Fruit fly (Drosophila melanogaster) whole organism, embryonic: ENCODE results near the gene CG10413.

Experiments
- Bdp1 ChIP-seq: fragments of 200-800 bp; sonication (Bioruptor generic); optimal IDR thresholded peaks from 3 replicates; lab custom pipeline; 2016; ENCODE audit warnings: missing biosample characterization, missing genetic modification characterization
- CG10543 ChIP-seq: fragments of 200-800 bp; sonication (Bioruptor generic); optimal IDR thresholded peaks from 3 replicates; lab custom pipeline; 2017; ENCODE audit warnings: missing biosample characterization, mild to moderate bottlenecking, missing genetic modification characterization, moderate library complexity
- CG11723 ChIP-seq: fragments of 200-800 bp; sonication (Bioruptor generic); optimal IDR thresholded peaks from 2 replicates; lab custom pipeline; 2017; ENCODE audit warnings: missing biosample characterization, mild to moderate bottlenecking, missing genetic modification characterization
- CG12744 ChIP-seq: fragments of 200-800 bp; sonication (Bioruptor generic); optimal IDR thresholded peaks from 2 replicates; lab custom pipeline; 2016; ENCODE audit warnings: missing biosample characterization, missing genetic modification characterization
- CG12769 ChIP-seq: fragments of 200-800 bp; sonication (Bioruptor generic); optimal IDR thresholded peaks from 2 replicates; lab custom pipeline; 2019; ENCODE audit warnings: missing biosample characterization, mild to moderate bottlenecking, missing genetic modification characterization, moderate library complexity
- CG13287 ChIP-seq: fragments of 200-800 bp; sonication (Bioruptor generic); IDR thresholded peaks from 2 replicates; pipeline ENCODE4 v1.3.6; 2022; ENCODE audit warnings: missing biosample characterization, missing genetic modification characterization; ENCODE audit not compliant: partially characterized antibody
- CG13775 ChIP-seq: fragments of 200-800 bp; sonication (Bioruptor generic); optimal IDR thresholded peaks from 3 replicates; lab custom pipeline; 2017; ENCODE audit warnings: missing biosample characterization, mild to moderate bottlenecking, missing genetic modification characterization
- CG16813 ChIP-seq: fragments of 200-800 bp; sonication (Bioruptor generic); IDR thresholded peaks from 3 replicates; pipeline ENCODE4 v1.3.6; 2022; ENCODE audit warnings: missing biosample characterization, missing genetic modification characterization; ENCODE audit not compliant: partially characterized antibody
- CG17359 ChIP-seq: fragments of 200-800 bp; sonication (Bioruptor generic); optimal IDR thresholded peaks from 3 replicates; lab custom pipeline; 2018; ENCODE audit warnings: missing biosample characterization, mild to moderate bottlenecking, missing genetic modification characterization, moderate library complexity
- CG18764 ChIP-seq: fragments of 200-800 bp; sonication (Bioruptor generic); optimal IDR thresholded peaks from 3 replicates; lab custom pipeline; 2016; ENCODE audit warnings: missing biosample characterization, missing genetic modification characterization
- CG2712 ChIP-seq: fragments of 200-800 bp; optimal IDR thresholded peaks from 3 replicates; lab custom pipeline; 2019; ENCODE audit warnings: missing biosample characterization, mild to moderate bottlenecking, missing genetic modification characterization, moderate library complexity
- CG33557 ChIP-seq: fragments of 200-800 bp; sonication (Bioruptor generic); optimal IDR thresholded peaks from 2 replicates; lab custom pipeline; 2019; ENCODE audit warnings: missing biosample characterization, mild to moderate bottlenecking, missing genetic modification characterization, moderate library complexity
- CG4730 ChIP-seq: fragments of 200-800 bp; sonication (Bioruptor generic); IDR thresholded peaks from 2 replicates; pipeline ENCODE4 v1.3.6; 2022; ENCODE audit warnings: missing biosample characterization, missing genetic modification characterization
- CG7839 ChIP-seq: fragments of 200-800 bp; sonication (Bioruptor generic); optimal IDR thresholded peaks from 3 replicates; lab custom pipeline; 2018; ENCODE audit warnings: missing biosample characterization, mild to moderate bottlenecking, missing genetic modification characterization, moderate library complexity
- Deaf1 ChIP-seq: fragments of 200-800 bp; optimal IDR thresholded peaks from 3 replicates; lab custom pipeline; 2019; ENCODE audit warnings: missing biosample characterization, mild to moderate bottlenecking, missing genetic modification characterization, moderate library complexity
- Dll ChIP-seq: fragments of 200-800 bp; sonication (Bioruptor generic); IDR thresholded peaks from 4 replicates; pipeline ENCODE4 v1.3.6; 2022; ENCODE audit warnings: missing biosample characterization, missing genetic modification characterization; ENCODE audit not compliant: partially characterized antibody
- E2f1 ChIP-seq: fragments of 200-800 bp; sonication (Bioruptor generic); IDR thresholded peaks from 2 replicates; pipeline ENCODE4 v1.3.6; 2022; ENCODE audit warnings: missing biosample characterization, missing genetic modification characterization
- Hand ChIP-seq: fragments of 200-800 bp; sonication (Bioruptor generic); optimal IDR thresholded peaks from 2 replicates; lab custom pipeline; 2017; ENCODE audit warnings: mild to moderate bottlenecking, missing biosample characterization, missing genetic modification reagents, missing genetic modification characterization
- HmgD ChIP-seq: fragments of 200-800 bp; sonication (Bioruptor generic); optimal IDR thresholded peaks from 3 replicates; lab custom pipeline; 2016; ENCODE audit warnings: missing biosample characterization, missing genetic modification characterization
- Hr39 ChIP-seq: fragments of >200 bp; optimal IDR thresholded peaks from 2 replicates; lab custom pipeline; 2017
- Hr51 ChIP-seq, 2 experiments: fragments of 200-800 bp; sonication (Bioruptor generic); optimal IDR thresholded peaks; 2 replicates in 1 of 2; 3 replicates in 1 of 2; lab custom pipeline; 2016 to 2018; ENCODE audit warnings: missing biosample characterization in 2 of 2, missing genetic modification characterization in 2 of 2, mild to moderate bottlenecking in 1 of 2, moderate library complexity in 1 of 2
- Kr ChIP-seq: fragments of 200-800 bp; sonication (Bioruptor generic); optimal IDR thresholded peaks from 2 replicates; lab custom pipeline; 2017; ENCODE audit warnings: missing biosample characterization, mild to moderate bottlenecking, missing genetic modification characterization
- Myb ChIP-seq: fragments of 200-800 bp; sonication (Bioruptor generic); optimal IDR thresholded peaks from 2 replicates; lab custom pipeline; 2016; ENCODE audit warnings: missing biosample characterization, missing genetic modification characterization
- Ssrp ChIP-seq: fragments of 200-800 bp; sonication (Bioruptor generic); optimal IDR thresholded peaks from 2 replicates; lab custom pipeline; 2018; ENCODE audit warnings: missing biosample characterization, mild to moderate bottlenecking, missing genetic modification characterization, moderate library complexity
- Stat92E ChIP-seq, 3 experiments: fragments of >200 bp in 2 of 3; fragments of 200-800 bp in 1 of 3; sonication (Bioruptor generic) in 1 of 3; optimal IDR thresholded peaks; 2 replicates each; lab custom pipeline; 2017 to 2019; ENCODE audit warnings: missing biosample characterization in 3 of 3, missing genetic modification characterization in 3 of 3, mild to moderate bottlenecking in 1 of 3, moderate library complexity in 1 of 3
- Taf1 ChIP-seq: fragments of 200-800 bp; sonication (Bioruptor generic); IDR thresholded peaks from 2 replicates; pipeline ENCODE4 v1.3.6; 2022; ENCODE audit warnings: missing biosample characterization, missing genetic modification characterization
- Xbp1 ChIP-seq: fragments of 200-800 bp; sonication (Bioruptor generic); optimal IDR thresholded peaks from 3 replicates; lab custom pipeline; 2016; ENCODE audit warnings: missing biosample characterization, mild to moderate bottlenecking, missing genetic modification characterization
- YL-1 ChIP-seq: fragments of 200-800 bp; sonication (Bioruptor generic); optimal IDR thresholded peaks from 3 replicates; lab custom pipeline; 2017; ENCODE audit warnings: missing biosample characterization, mild to moderate bottlenecking, missing genetic modification characterization
- ato ChIP-seq: fragments of 200-800 bp; sonication (Bioruptor generic); IDR thresholded peaks from 2 replicates; pipeline ENCODE4 v1.3.6; 2022; ENCODE audit warnings: missing biosample characterization, missing genetic modification characterization; ENCODE audit not compliant: partially characterized antibody
- bsh ChIP-seq, 2 experiments: fragments of 200-800 bp; sonication (Bioruptor generic); optimal IDR thresholded peaks; 2 replicates each; lab custom pipeline; 2017 to 2018; ENCODE audit warnings: mild to moderate bottlenecking in 2 of 2, missing biosample characterization in 2 of 2, missing genetic modification characterization in 2 of 2, moderate library complexity in 1 of 2
- btn ChIP-seq: fragments of 200-800 bp; sonication (Bioruptor generic); optimal IDR thresholded peaks from 2 replicates; lab custom pipeline; 2016; ENCODE audit warnings: missing biosample characterization, missing genetic modification characterization
- fd64A ChIP-seq: fragments of 200-800 bp; sonication (Bioruptor generic); optimal IDR thresholded peaks from 3 replicates; lab custom pipeline; 2018; ENCODE audit warnings: missing biosample characterization, mild to moderate bottlenecking, missing genetic modification characterization
- gsb ChIP-seq: fragments of 200-800 bp; sonication (Bioruptor generic); IDR thresholded peaks from 2 replicates; pipeline ENCODE4 v1.3.6; 2022; ENCODE audit warnings: missing biosample characterization, missing genetic modification characterization
- gt ChIP-seq: fragments of 200-800 bp; sonication (Bioruptor generic); IDR thresholded peaks from 2 replicates; pipeline ENCODE4 v1.3.6; 2022; ENCODE audit warnings: missing biosample characterization, missing genetic modification characterization
- ham ChIP-seq: fragments of 200-800 bp; sonication (Bioruptor generic); IDR thresholded peaks from 2 replicates; pipeline ENCODE4 v1.3.6; 2022; ENCODE audit warnings: missing biosample characterization, missing genetic modification characterization
- ind ChIP-seq: fragments of 200-800 bp; sonication (Bioruptor generic); optimal IDR thresholded peaks from 3 replicates; lab custom pipeline; 2016; ENCODE audit warnings: missing biosample characterization, missing genetic modification characterization
- jumu ChIP-seq: fragments of 200-800 bp; sonication (Bioruptor generic); optimal IDR thresholded peaks from 3 replicates; lab custom pipeline; 2016; ENCODE audit warnings: missing biosample characterization, missing genetic modification characterization
- kni ChIP-seq: fragments of 200-800 bp; sonication (Bioruptor generic); optimal IDR thresholded peaks from 3 replicates; lab custom pipeline; 2017; ENCODE audit warnings: mild to moderate bottlenecking, missing biosample characterization, missing genetic modification reagents, missing genetic modification characterization
- knrl ChIP-seq: fragments of 200-800 bp; sonication (Bioruptor generic); IDR thresholded peaks from 3 replicates; pipeline ENCODE4 v1.3.6; 2022; ENCODE audit warnings: missing biosample characterization, missing genetic modification characterization; ENCODE audit not compliant: partially characterized antibody
- lmd ChIP-seq: fragments of 200-800 bp; sonication (Bioruptor generic); IDR thresholded peaks from 2 replicates; pipeline ENCODE4 v1.3.6; 2022; ENCODE audit warnings: missing biosample characterization, missing genetic modification characterization
- nerfin-1 ChIP-seq: fragments of 200-800 bp; sonication (Bioruptor generic); optimal IDR thresholded peaks from 3 replicates; lab custom pipeline; 2019; ENCODE audit warnings: missing biosample characterization, mild to moderate bottlenecking, missing genetic modification characterization, moderate library complexity
- nerfin-2 ChIP-seq: fragments of 200-800 bp; sonication (Bioruptor generic); IDR thresholded peaks from 2 replicates; pipeline ENCODE4 v1.3.6; 2022; ENCODE audit warnings: missing biosample characterization, missing genetic modification characterization; ENCODE audit not compliant: partially characterized antibody
- onecut ChIP-seq: fragments of 200-800 bp; sonication (Bioruptor generic); IDR thresholded peaks from 2 replicates; pipeline ENCODE4 v1.3.6; 2022; ENCODE audit warnings: missing biosample characterization, missing genetic modification characterization
- pb ChIP-seq: fragments of 200-800 bp; sonication (Bioruptor generic); optimal IDR thresholded peaks from 3 replicates; lab custom pipeline; 2016; ENCODE audit warnings: missing biosample characterization, missing genetic modification characterization
- sima ChIP-seq: fragments of 200-800 bp; sonication (Bioruptor generic); optimal IDR thresholded peaks from 2 replicates; lab custom pipeline; 2016; ENCODE audit warnings: missing biosample characterization, missing genetic modification characterization
- tgo ChIP-seq: fragments of 200-800 bp; sonication (Bioruptor generic); IDR thresholded peaks from 3 replicates; pipeline ENCODE4 v1.3.6; 2022; ENCODE audit warnings: missing biosample characterization, missing genetic modification characterization
- tio ChIP-seq: fragments of 200-800 bp; sonication (Bioruptor generic); optimal IDR thresholded peaks from 2 replicates; lab custom pipeline; 2017; ENCODE audit warnings: missing biosample characterization, missing genetic modification characterization, inconsistent platforms
- vfl ChIP-seq: fragments of 200-800 bp; sonication (Bioruptor generic); optimal IDR thresholded peaks from 2 replicates; lab custom pipeline; 2016; ENCODE audit warnings: missing biosample characterization, missing genetic modification characterization
- zfh1 ChIP-seq: fragments of 200-800 bp; sonication (Bioruptor generic); IDR thresholded peaks from 3 replicates; pipeline ENCODE4 v1.3.6; 2022; ENCODE audit warnings: missing biosample characterization, missing genetic modification characterization

The CG10413 gene

dm6 chr2L:18557965-18558537, 47.0 kb downstream of the CG10413 start (continued):
- TF ChIP-seq Deaf1 (peak; percentile 29), CG12744 (GFP tag; lab: Kevin White, UChicago) (no peak), CG18764 (GFP tag; lab: Kevin White, UChicago) (peak; percentile 25), CG4730 (peak; percentile 66), gt (GFP tag; lab: Robert Waterston, UW) (no peak), sima (GFP tag; lab: Kevin White, UChicago) (no peak), CG33557 (GFP tag; lab: Kevin White, UChicago) (no peak), knrl (GFP tag; lab: Robert Waterston, UW) (no peak), pb (no peak), Ssrp (peak; percentile 57), Hand (GFP tag; lab: Kevin White, UChicago) (peak; percentile 61), CG13775 (GFP tag; lab: Kevin White, UChicago) (peak; percentile 72), Hr39 (lab: Kevin White, UChicago) (no peak), CG10543 (peak; percentile 38), nerfin-2 (no peak), fd64A (no peak), Taf1 (peak; percentile 78), jumu (GFP tag; lab: Kevin White, UChicago) (no peak), Hr51 (GFP tag; optimal IDR thresholded peaks at IDR 0.05; lab: Kevin White, UChicago) (peak in 1 of 2 experiments; percentile 86), HmgD (GFP tag; lab: Kevin White, UChicago) (no peak), vfl (peak; percentile 3), YL-1 (GFP tag; lab: Kevin White, UChicago) (no peak), kni (GFP tag; lab: Kevin White, UChicago) (no peak), CG2712 (peak; percentile 81), nerfin-1 (peak; percentile 33), gsb (GFP tag; lab: Robert Waterston, UW) (peak; percentile 52; the same call in 1 of the 2 replicates), CG16813 (GFP tag; lab: Robert Waterston, UW) (no peak), ato (GFP tag; lab: Robert Waterston, UW) (no peak), tgo (GFP tag; lab: Robert Waterston, UW) (peak; percentile 82), ind (GFP tag; lab: Kevin White, UChicago) (peak; percentile 73), onecut (peak; percentile 46), Dll (GFP tag; lab: Robert Waterston, UW) (no peak), E2f1 (GFP tag; lab: Robert Waterston, UW) (peak; percentile 77), CG7839 (tag; lab: Kevin White, UChicago) (peak; percentile 84), Bdp1 (no peak), Stat92E (GFP tag; optimal IDR thresholded peaks at IDR 0.05; lab: Kevin White, UChicago) (no peak), ham (GFP tag; lab: Robert Waterston, UW) (peak; percentile 36; the same call in 1 of the 2 replicates), CG13287 (GFP tag; lab: Robert Waterston, UW) (no peak), CG12769 (tag; lab: Kevin White, UChicago) (peak; percentile 64), CG17359 (peak; percentile 83), tio (GFP tag; lab: Kevin White, UChicago) (peak; percentile 57), CG11723 (GFP tag; lab: Kevin White, UChicago) (peak; percentile 30), Myb (GFP tag; lab: Kevin White, UChicago) (peak; percentile 1), zfh1 (GFP tag; lab: Robert Waterston, UW) (peak; percentile 65; the same call in 1 of the 3 replicates), Kr (no peak), bsh (GFP tag; optimal IDR thresholded peaks at IDR 0.05; lab: Kevin White, UChicago) (peak; percentile 13 to 69), Xbp1 (GFP tag; lab: Kevin White, UChicago) (peak; percentile 65), btn (GFP tag; lab: Kevin White, UChicago) (no peak), lmd (peak; percentile 78)
